Fruit fly (Drosophila melanogaster) whole organism: ENCODE measurements around the gene msopa.

Source experiments
- EcR ChIP-seq, 2 experiments: fragments of >200 bp; optimal IDR thresholded peaks; 2 replicates each; lab custom pipeline; 2017; ENCODE audit warnings: missing biosample characterization in 2 of 2, missing genetic modification characterization in 2 of 2, missing genetic modification reagents in 2 of 2
- pan ChIP-seq: fragments of >200 bp; optimal IDR thresholded peaks from 2 replicates; lab custom pipeline; 2017
- psq ChIP-seq: fragments of >200 bp; optimal IDR thresholded peaks from 2 replicates; lab custom pipeline; 2017
- usp ChIP-seq: fragments of >200 bp; optimal IDR thresholded peaks from 2 replicates; lab custom pipeline; 2017; ENCODE audit warnings: missing biosample characterization, missing genetic modification characterization, mixed read lengths

- TF ChIP-seq psq (no peak), usp (GFP tag; lab: Kevin White, UChicago) (no peak), pan (lab: Kevin White, UChicago) (no peak), EcR (GFP tag; optimal IDR thresholded peaks at IDR 0.05; lab: Kevin White, UChicago) (no peak)
These were observed 8.8 kb downstream of the msopa start for dm6 chr3L:22091339-22091738.
